Worm (Caenorhabditis elegans) whole organism, midembryonic: ENCODE data around the gene F33H1.4.

Source experiments
- T22C8.4 ChIP-seq: fragments of 200-800 bp; sonication (Bioruptor generic); IDR thresholded peaks from 2 replicates; pipeline ENCODE4 v1.3.6; 2022; ENCODE audit warnings: missing genetic modification characterization, missing compliant biosample characterization
- flt-1 ChIP-seq: fragments of 200-800 bp; sonication (Bioruptor generic); IDR thresholded peaks from 2 replicates; pipeline ENCODE4 v1.3.6; 2022; ENCODE audit warnings: missing genetic modification characterization, missing compliant biosample characterization
- klf-2 ChIP-seq: fragments of 200-800 bp; sonication (Bioruptor generic); conservative IDR thresholded peaks from 2 replicates; pipeline ENCODE4 v1.3.6; 2022; ENCODE audit warnings: missing genetic modification reagents, missing genetic modification characterization, missing compliant biosample characterization
- med-1 ChIP-seq: sonication (generic microtip); optimal IDR thresholded peaks from 2 replicates; lab custom pipeline; 2017; ENCODE audit warnings: missing genetic modification characterization, mild to moderate bottlenecking, missing compliant biosample characterization, antibody characterized with exemption, missing genetic modification reagents; ENCODE audit not compliant: insufficient read depth
- ref-1 ChIP-seq: fragments of 200-800 bp; sonication (Bioruptor generic); conservative IDR thresholded peaks from 2 replicates; pipeline ENCODE4 v1.3.6; 2022; ENCODE audit warnings: missing genetic modification reagents, missing genetic modification characterization, missing compliant biosample characterization
- tab-1 ChIP-seq: fragments of 200-800 bp; sonication (Bioruptor generic); IDR thresholded peaks from 2 replicates; pipeline ENCODE4 v1.3.6; 2022; ENCODE audit warnings: missing genetic modification characterization, missing compliant biosample characterization
- ztf-23 ChIP-seq: fragments of 200-800 bp; sonication (Bioruptor generic); IDR thresholded peaks from 2 replicates; pipeline ENCODE4 v1.3.6; 2022; ENCODE audit warnings: missing genetic modification reagents, missing genetic modification characterization, missing compliant biosample characterization
- ztf-29 ChIP-seq: fragments of 200-800 bp; sonication (Bioruptor generic); IDR thresholded peaks from 2 replicates; pipeline ENCODE4 v1.3.6; 2022; ENCODE audit warnings: missing genetic modification reagents, missing genetic modification characterization, missing compliant biosample characterization

- TF ChIP-seq flt-1 (GFP tag; lab: Robert Waterston, UW) (no peak), ref-1 (no peak), tab-1 (no peak), klf-2 (GFP tag; lab: Robert Waterston, UW) (no peak), med-1 (no peak), T22C8.4 (GFP tag; lab: Robert Waterston, UW) (no peak), ztf-23 (GFP tag; lab: Robert Waterston, UW) (no peak), ztf-29 (GFP tag; lab: Robert Waterston, UW) (no peak)
Measured at ce11 chrII:10206425-10206824, 32.0 kb downstream of the F33H1.4 start, which contains the start of gene T01E8.1.
